Worm (Caenorhabditis elegans): ENCODE measurements around the gene cht-6.

Gene cht-6

DNA sequence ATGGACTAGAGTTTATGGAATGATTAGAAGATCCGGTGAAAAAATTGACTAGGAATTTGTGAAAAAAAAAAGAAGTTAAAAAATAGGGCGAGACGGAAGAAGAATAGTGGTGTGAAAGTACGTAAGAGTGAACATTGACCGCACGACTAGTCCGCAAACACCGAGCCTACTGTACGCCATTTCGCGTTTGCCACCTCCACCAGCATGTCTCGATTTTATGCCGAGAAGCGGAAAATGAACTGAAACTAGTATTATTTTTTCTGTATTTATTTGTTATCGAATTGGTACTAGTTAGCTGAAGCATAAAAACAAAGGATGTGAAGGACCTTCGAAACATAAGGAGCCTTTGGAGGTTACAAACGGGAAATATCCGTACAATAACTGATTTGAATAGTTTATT is 12.6 kb downstream of the cht-6 start (continued):
- TF ChIP-seq rnt-1 (tag; optimal IDR thresholded peaks at IDR 0.05), result peak; percentile 80
- no peak for TF ChIP-seq pqm-1 (tag; optimal IDR thresholded peaks at IDR 0.05)
- TF ChIP-seq lsy-2 (tag; optimal IDR thresholded peaks at IDR 0.05), result peak; percentile 58 to 87
- TF ChIP-seq dpl-1 (GFP tag; optimal IDR thresholded peaks at IDR 0.05), result peak; percentile 13 to 62 (median 57)
- peak; percentile 29 for TF ChIP-seq swsn-7 (tag; optimal IDR thresholded peaks at IDR 0.05)
- TF ChIP-seq nhr-85 (tag), result peak; percentile 62
- TF ChIP-seq nhr-90 (tag; optimal IDR thresholded peaks at IDR 0.05; ENCODE audit: poor library complexity), result peak; percentile 44
- peak; percentile 9 for TF ChIP-seq tbx-2 (tag; optimal IDR thresholded peaks at IDR 0.05)
- TF ChIP-seq nhr-47 (tag; optimal IDR thresholded peaks at IDR 0.05), result peak; percentile 48
- TF ChIP-seq nhr-84 (tag; optimal IDR thresholded peaks at IDR 0.05), result no peak
- TF ChIP-seq nhr-20 (tag; optimal IDR thresholded peaks at IDR 0.05), result peak; percentile 52
- TF ChIP-seq nhr-237 (tag; optimal IDR thresholded peaks at IDR 0.05), result no peak
- TF ChIP-seq lin-14 (GFP tag; optimal IDR thresholded peaks at IDR 0.05), result peak; percentile 40
- TF ChIP-seq blmp-1 (tag; optimal IDR thresholded peaks at IDR 0.05), result peak; percentile 17
- peak; percentile 12 for TF ChIP-seq dsc-1 (tag; optimal IDR thresholded peaks at IDR 0.05)
- TF ChIP-seq efl-1 (optimal IDR thresholded peaks at IDR 0.05), result peak; percentile 55 to 57
- peak; percentile 58 to 92 for TF ChIP-seq efl-1 (GFP tag; optimal IDR thresholded peaks at IDR 0.05 in 1 of 2)

DNA sequence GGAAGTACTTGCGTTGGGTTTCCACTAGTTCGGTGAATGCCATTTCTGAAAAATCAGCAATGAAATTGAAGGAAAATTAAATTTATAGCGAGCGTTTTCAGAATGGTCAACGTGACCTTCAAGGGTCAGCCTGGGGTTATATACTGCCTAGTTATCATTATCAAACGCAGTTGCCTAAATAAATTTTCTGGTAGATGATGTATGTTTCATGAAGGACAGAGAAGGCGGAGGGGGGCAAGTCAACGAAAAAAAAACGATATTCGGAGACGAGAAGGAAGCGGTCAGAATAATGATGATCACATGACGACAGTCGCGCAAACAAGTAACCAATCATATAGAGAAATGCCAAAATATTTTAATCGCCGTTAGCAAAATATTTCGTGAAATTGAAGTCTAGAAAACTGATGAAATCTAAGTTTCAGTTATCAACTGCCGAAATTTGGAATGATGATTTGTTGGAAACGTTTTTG is 15.1 kb downstream of the cht-6 start, which contains the start of gene alh-4:
alh-4 (minus strand) TSS at position 51 of the 470 bp plus-strand sequence.
- TF ChIP-seq lin-35 (GFP tag; optimal IDR thresholded peaks at IDR 0.05), result peak in 1 of 2 experiments; percentile 37
- peak; percentile 35 for TF ChIP-seq ama-1 (optimal IDR thresholded peaks at IDR 0.05)
- TF ChIP-seq unc-130 (tag; optimal IDR thresholded peaks at IDR 0.05), result peak; percentile 52
- TF ChIP-seq nhr-20 (tag; optimal IDR thresholded peaks at IDR 0.05), result peak; percentile 67
- TF ChIP-seq ceh-8 (GFP tag; optimal IDR thresholded peaks at IDR 0.05), result no peak
- TF ChIP-seq nhr-71 (tag; optimal IDR thresholded peaks at IDR 0.05), result peak; percentile 42
- TF ChIP-seq dpl-1 (GFP tag; optimal IDR thresholded peaks at IDR 0.05), result peak in 1 of 3 experiments; percentile 0
- peak in 1 of 2 experiments; percentile 40 for TF ChIP-seq mdl-1 (tag; optimal IDR thresholded peaks at IDR 0.05)
- TF ChIP-seq zip-4 (GFP tag; optimal IDR thresholded peaks at IDR 0.05), result no peak
- TF ChIP-seq mep-1 (tag; optimal IDR thresholded peaks at IDR 0.05), result peak; percentile 8
- TF ChIP-seq F16B12.6 (tag; optimal IDR thresholded peaks at IDR 0.05), result no peak
- TF ChIP-seq lsy-2 (tag; optimal IDR thresholded peaks at IDR 0.05), result peak in 1 of 2 experiments; percentile 28
- TF ChIP-seq nhr-90 (tag; optimal IDR thresholded peaks at IDR 0.05; ENCODE audit: poor library complexity), result peak; percentile 58
- TF ChIP-seq nhr-77 (tag; optimal IDR thresholded peaks at IDR 0.05), result no peak
- no peak for TF ChIP-seq sox-4 (tag; optimal IDR thresholded peaks at IDR 0.05)
- peak; percentile 17 for TF ChIP-seq tbx-2 (tag; optimal IDR thresholded peaks at IDR 0.05)
- peak in 1 of 6 experiments; percentile 77 for TF ChIP-seq elt-3 (tag; optimal IDR thresholded peaks at IDR 0.05)
- peak; percentile 84 for TF ChIP-seq nhr-85 (tag)
- TF ChIP-seq ceh-63 (GFP tag; optimal IDR thresholded peaks at IDR 0.05), result no peak
- peak; percentile 45 for TF ChIP-seq lin-14 (GFP tag; optimal IDR thresholded peaks at IDR 0.05)
- TF ChIP-seq snu-23 (GFP tag; optimal IDR thresholded peaks at IDR 0.05), result peak; percentile 44
- no peak for TF ChIP-seq egl-13 (tag; optimal IDR thresholded peaks at IDR 0.05)
- TF ChIP-seq vab-15 (tag; optimal IDR thresholded peaks at IDR 0.05), result peak; percentile 8
- TF ChIP-seq alr-1 (tag; optimal IDR thresholded peaks at IDR 0.05; ENCODE audit: borderline replicate concordance), result no peak
- peak; percentile 79 for TF ChIP-seq blmp-1 (tag; optimal IDR thresholded peaks at IDR 0.05)

ce11 chrV:6430526-6431371 is 16.0 kb downstream of the cht-6 start:
- TF ChIP-seq nhr-20 (tag; optimal IDR thresholded peaks at IDR 0.05), result peak; percentile 41
- TF ChIP-seq efl-1 (optimal IDR thresholded peaks at IDR 0.05), result no peak
- peak in 1 of 2 experiments; percentile 16 for TF ChIP-seq efl-1 (GFP tag; optimal IDR thresholded peaks at IDR 0.05 in 1 of 2)
- TF ChIP-seq lin-35 (GFP tag; optimal IDR thresholded peaks at IDR 0.05), result peak in 1 of 2 experiments; percentile 16
- TF ChIP-seq nhr-90 (tag; optimal IDR thresholded peaks at IDR 0.05; ENCODE audit: poor library complexity), result peak; percentile 33
- TF ChIP-seq unc-86 (tag; optimal IDR thresholded peaks at IDR 0.05), result no peak
- TF ChIP-seq lin-14 (GFP tag; optimal IDR thresholded peaks at IDR 0.05), result peak; percentile 22
- peak in 1 of 2 experiments; percentile 10 for TF ChIP-seq lsy-2 (tag; optimal IDR thresholded peaks at IDR 0.05)
- TF ChIP-seq ama-1 (optimal IDR thresholded peaks at IDR 0.05), result no peak
- TF ChIP-seq nhr-71 (tag; optimal IDR thresholded peaks at IDR 0.05), result peak; percentile 27
- TF ChIP-seq blmp-1 (tag; optimal IDR thresholded peaks at IDR 0.05), result peak; percentile 92
- TF ChIP-seq sptf-1 (tag; optimal IDR thresholded peaks at IDR 0.05), result no peak
- peak; percentile 3 for TF ChIP-seq snu-23 (GFP tag; optimal IDR thresholded peaks at IDR 0.05)
- peak in 2 of 6 experiments; percentile 3 to 24 for TF ChIP-seq elt-3 (tag; optimal IDR thresholded peaks at IDR 0.05)
- TF ChIP-seq ets-5 (GFP tag; IDR thresholded peaks at IDR 0.05), result no peak
- TF ChIP-seq rnt-1 (tag; optimal IDR thresholded peaks at IDR 0.05), result peak; percentile 15
